Worm (Caenorhabditis elegans): Measurements from ENCODE around the gene ZC190.10.

ZC190.10 gene

DNA sequence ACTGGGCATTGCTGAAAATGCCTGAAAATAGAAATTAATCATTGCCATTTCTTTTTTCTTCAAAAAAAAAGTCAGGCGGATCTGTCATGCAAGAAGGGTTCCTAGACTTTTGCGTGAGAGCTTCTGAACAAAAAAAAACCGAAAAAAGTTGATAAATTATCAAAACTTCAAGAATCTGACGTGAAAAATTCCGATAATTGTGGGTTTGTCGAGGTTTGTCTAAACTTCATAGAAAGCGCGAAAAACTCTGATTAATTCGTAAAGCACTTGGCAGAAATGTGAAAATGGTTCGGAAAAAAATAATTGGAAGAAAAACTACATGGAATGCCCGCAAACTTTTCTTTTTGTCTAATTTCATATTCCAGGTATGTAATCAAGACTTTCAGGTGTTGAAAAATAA is 22.6 kb downstream of the ZC190.10 start, which contains the start of gene ZC190.5:
TSS of gene ZC190.5 (minus strand) at position 101 of the 400 bp plus-strand sequence.
- TF ChIP-seq aly-2 (tag; optimal IDR thresholded peaks at IDR 0.05) (no peak), crh-2 (tag; optimal IDR thresholded peaks at IDR 0.05) (no peak), nhr-21 (tag; optimal IDR thresholded peaks at IDR 0.05) (no peak), mbf-1 (tag; optimal IDR thresholded peaks at IDR 0.05) (no peak), lin-11 (tag; optimal IDR thresholded peaks at IDR 0.05) (no peak), R02D3.7 (tag; optimal IDR thresholded peaks at IDR 0.05) (no peak), ceh-82 (tag; optimal IDR thresholded peaks at IDR 0.05) (no peak), lsy-2 (tag; optimal IDR thresholded peaks at IDR 0.05) (no peak), lin-39 (tag; optimal IDR thresholded peaks at IDR 0.05) (no peak), ZK546.5 (tag; optimal IDR thresholded peaks at IDR 0.05) (no peak), nhr-77 (tag; optimal IDR thresholded peaks at IDR 0.05) (no peak), elt-3 (tag; optimal IDR thresholded peaks at IDR 0.05) (no peak), mdl-1 (tag; optimal IDR thresholded peaks at IDR 0.05) (no peak), ztf-1 (GFP tag; conservative IDR thresholded peaks at IDR 0.05) (no peak), alr-1 (tag; optimal IDR thresholded peaks at IDR 0.05) (no peak)

DNA sequence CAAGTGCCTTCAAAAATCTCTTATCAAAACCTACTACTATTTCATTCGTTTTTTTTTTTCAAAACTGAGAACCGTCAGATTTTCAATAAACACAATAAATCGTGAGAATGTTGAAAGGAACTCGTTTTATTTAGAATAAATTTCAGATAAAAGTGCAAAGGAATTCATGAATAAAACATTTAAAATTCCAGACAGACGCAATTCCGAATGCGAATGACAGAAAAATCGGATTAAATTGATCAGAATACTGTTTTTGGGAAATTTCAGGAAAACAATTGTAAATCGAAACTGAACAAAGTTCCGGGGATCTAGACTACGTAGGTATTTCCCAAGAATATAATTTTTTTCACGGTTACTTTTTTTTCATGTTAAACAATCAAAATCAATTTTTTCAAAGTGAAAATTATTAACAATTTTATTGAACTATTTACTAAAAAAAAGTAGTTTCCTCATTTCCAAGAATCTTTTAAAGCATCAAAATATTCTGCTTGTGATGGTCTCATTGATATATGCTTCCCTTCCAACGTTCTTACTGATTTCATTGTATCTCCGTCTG is 24.5 kb downstream of the ZC190.10 start:
- TF ChIP-seq nhr-25 (tag; optimal IDR thresholded peaks at IDR 0.05) (peak; percentile 7), alr-1 (tag; optimal IDR thresholded peaks at IDR 0.05) (no peak)

- TF ChIP-seq nhr-25 (tag; optimal IDR thresholded peaks at IDR 0.05) (peak; percentile 31), nhr-23 (tag; optimal IDR thresholded peaks at IDR 0.05) (no peak), snpc-4 (tag; optimal IDR thresholded peaks at IDR 0.05) (no peak)
Measured at ce11 chrV:8670759-8671158, 25.4 kb downstream of the ZC190.10 start.

- TF ChIP-seq ceh-16 (tag; optimal IDR thresholded peaks at IDR 0.05) (peak; percentile 47), sem-4 (tag; optimal IDR thresholded peaks at IDR 0.05) (no peak), nhr-6 (tag; optimal IDR thresholded peaks at IDR 0.05) (no peak), ceh-82 (tag; optimal IDR thresholded peaks at IDR 0.05) (no peak), nhr-25 (tag; optimal IDR thresholded peaks at IDR 0.05) (peak; percentile 65), blmp-1 (tag; optimal IDR thresholded peaks at IDR 0.05; ENCODE audit: insufficient read depth) (peak; percentile 93), nhr-10 (tag; optimal IDR thresholded peaks at IDR 0.05) (no peak), zag-1 (tag; optimal IDR thresholded peaks at IDR 0.05) (no peak)
Measured at ce11 chrV:8668224-8668623, 27.9 kb downstream of the ZC190.10 start.

ce11 chrV:8667230-8668021 is 28.7 kb downstream of the ZC190.10 start:
- no peak for TF ChIP-seq ceh-16 (tag; optimal IDR thresholded peaks at IDR 0.05)
- peak in 1 of 2 experiments; percentile 25 for TF ChIP-seq lsy-2 (tag; optimal IDR thresholded peaks at IDR 0.05)
- TF ChIP-seq nhr-129 (tag; optimal IDR thresholded peaks at IDR 0.05): peak; percentile 33
- peak; percentile 71 for TF ChIP-seq F13H6.1 (tag; optimal IDR thresholded peaks at IDR 0.05)
- no peak for TF ChIP-seq elt-3 (tag; optimal IDR thresholded peaks at IDR 0.05)
- TF ChIP-seq sem-4 (tag; optimal IDR thresholded peaks at IDR 0.05): no peak
- TF ChIP-seq ama-1 (optimal IDR thresholded peaks at IDR 0.05): no peak
- TF ChIP-seq sma-9 (GFP tag; optimal IDR thresholded peaks at IDR 0.05): peak; percentile 78
- no peak for TF ChIP-seq sma-9 (tag; optimal IDR thresholded peaks at IDR 0.05)
- no peak for TF ChIP-seq fos-1 (tag; optimal IDR thresholded peaks at IDR 0.05)
- no peak for TF ChIP-seq unc-62 (GFP tag; optimal IDR thresholded peaks at IDR 0.05)
- TF ChIP-seq skn-1 (tag; optimal IDR thresholded peaks at IDR 0.05): no peak
- no peak for TF ChIP-seq alr-1 (tag; optimal IDR thresholded peaks at IDR 0.05)
- no peak for TF ChIP-seq lin-11 (tag; optimal IDR thresholded peaks at IDR 0.05)
- no peak for TF ChIP-seq nhr-11 (tag; optimal IDR thresholded peaks at IDR 0.05)
- no peak for TF ChIP-seq snpc-4 (tag; optimal IDR thresholded peaks at IDR 0.05)
- TF ChIP-seq nhr-25 (tag; optimal IDR thresholded peaks at IDR 0.05): no peak
- no peak for TF ChIP-seq mab-5 (tag; optimal IDR thresholded peaks at IDR 0.05)
